Worm (Caenorhabditis elegans): ENCODE measurements around the gene srv-27.

The srv-27 gene

ce11 chrIV:6336748-6337147 lies 38.6 kb upstream of the srv-27 start (continued):
- TF ChIP-seq ceh-44 (GFP tag; IDR thresholded peaks at IDR 0.05): no peak
- no peak for TF ChIP-seq attf-4 (tag; optimal IDR thresholded peaks at IDR 0.05)
- TF ChIP-seq zag-1 (tag; optimal IDR thresholded peaks at IDR 0.05): no peak

- TF ChIP-seq zfp-3 (GFP tag; conservative IDR thresholded peaks at IDR 0.05) (no peak), pha-4 (GFP tag; IDR thresholded peaks at IDR 0.05) (no peak), pha-4 (tag; optimal IDR thresholded peaks at IDR 0.05) (peak; percentile 24), zip-2 (tag; optimal IDR thresholded peaks at IDR 0.05) (no peak), spr-3 (GFP tag; optimal IDR thresholded peaks at IDR 0.05) (no peak), ces-1 (GFP tag; optimal IDR thresholded peaks at IDR 0.05) (no peak), F49E8.2 (tag; optimal IDR thresholded peaks at IDR 0.05; ENCODE audit: borderline replicate concordance) (no peak), daf-19 (GFP tag; conservative IDR thresholded peaks at IDR 0.05) (no peak), duxl-1 (tag; optimal IDR thresholded peaks at IDR 0.05; ENCODE audit: poor library complexity) (no peak), nhr-102 (tag; optimal IDR thresholded peaks at IDR 0.05) (no peak), mdl-1 (tag; optimal IDR thresholded peaks at IDR 0.05) (peak in 1 of 2 experiments; percentile 12), unc-62 (GFP tag; optimal IDR thresholded peaks at IDR 0.05 in 1 of 2) (peak in 1 of 2 experiments; percentile 43), unc-62 (tag; optimal IDR thresholded peaks at IDR 0.05) (no peak), nhr-25 (tag; optimal IDR thresholded peaks at IDR 0.05; ENCODE audit: borderline replicate concordance, insufficient read depth) (no peak), dpl-1 (GFP tag; optimal IDR thresholded peaks at IDR 0.05) (no peak), ceh-28 (tag; optimal IDR thresholded peaks at IDR 0.05) (no peak), nhr-237 (tag; optimal IDR thresholded peaks at IDR 0.05) (no peak)
These were observed 37.8 kb upstream of the srv-27 start, which contains the start of gene mif-4 for ce11 chrIV:6335908-6336307. Gene mif-4 (minus strand): TSS chrIV:6335994.

- TF ChIP-seq ztf-11 (tag; optimal IDR thresholded peaks at IDR 0.05) (no peak), mdt-29 (GFP tag; IDR thresholded peaks at IDR 0.05) (no peak), R02D3.7 (tag; optimal IDR thresholded peaks at IDR 0.05) (no peak), lin-38 (GFP tag; IDR thresholded peaks at IDR 0.05) (no peak; the same call in 1 of the 2 replicates), dmd-9 (GFP tag; IDR thresholded peaks at IDR 0.05) (no peak), pha-4 (GFP tag; IDR thresholded peaks at IDR 0.05) (no peak), pha-4 (tag; optimal IDR thresholded peaks at IDR 0.05) (no peak), F37D6.2 (tag; optimal IDR thresholded peaks at IDR 0.05) (no peak), daf-16 (GFP tag; optimal IDR thresholded peaks at IDR 0.05) (no peak), daf-16 (tag; optimal IDR thresholded peaks at IDR 0.05) (no peak), ces-1 (GFP tag; optimal IDR thresholded peaks at IDR 0.05) (no peak), Y48G9A.11 (GFP tag; IDR thresholded peaks at IDR 0.05) (no peak), rbr-2 (tag; optimal IDR thresholded peaks at IDR 0.05) (no peak)
These were observed 35.8 kb upstream of the srv-27 start, which contains the start of gene blos-2 for ce11 chrIV:6333915-6334314. Gene blos-2 (plus strand): TSS chrIV:6334215.

ce11 chrIV:6330790-6331189 lies 32.6 kb upstream of the srv-27 start:
- TF ChIP-seq F37D6.2 (tag; optimal IDR thresholded peaks at IDR 0.05) (no peak), dmd-6 (GFP tag; IDR thresholded peaks at IDR 0.05) (peak; percentile 81), daf-16 (GFP tag; optimal IDR thresholded peaks at IDR 0.05) (no peak), daf-16 (tag; optimal IDR thresholded peaks at IDR 0.05) (peak; percentile 64), mxl-3 (GFP tag; optimal IDR thresholded peaks at IDR 0.05) (peak; percentile 47), dve-1 (tag; optimal IDR thresholded peaks at IDR 0.05; ENCODE audit: insufficient read depth) (peak; percentile 55), nhr-28 (tag; optimal IDR thresholded peaks at IDR 0.05) (peak; percentile 70), Y48G9A.11 (GFP tag; IDR thresholded peaks at IDR 0.05) (no peak), fos-1 (tag; optimal IDR thresholded peaks at IDR 0.05) (no peak), nhr-41 (GFP tag; IDR thresholded peaks at IDR 0.05) (no peak), dmd-9 (GFP tag; IDR thresholded peaks at IDR 0.05) (no peak), hif-1 (tag; optimal IDR thresholded peaks at IDR 0.05) (no peak), mes-2 (tag; optimal IDR thresholded peaks at IDR 0.05; ENCODE audit: poor library complexity, severe bottlenecking) (peak; percentile 7), daf-12 (tag; optimal IDR thresholded peaks at IDR 0.05) (no peak), ceh-20 (GFP tag; IDR thresholded peaks at IDR 0.05) (peak; percentile 69; the same call in 1 of the 2 replicates), T20F7.1 (GFP tag; optimal IDR thresholded peaks at IDR 0.05) (peak; percentile 33), aly-2 (tag; optimal IDR thresholded peaks at IDR 0.05) (no peak), php-3 (GFP tag; IDR thresholded peaks at IDR 0.05) (peak; percentile 78), pha-4 (GFP tag; IDR thresholded peaks at IDR 0.05) (no peak), pha-4 (tag; optimal IDR thresholded peaks at IDR 0.05) (no peak), F26F4.8 (GFP tag; conservative IDR thresholded peaks at IDR 0.05) (no peak), lin-13 (GFP tag; optimal IDR thresholded peaks at IDR 0.05) (peak; percentile 40), gei-8 (GFP tag; optimal IDR thresholded peaks at IDR 0.05) (no peak), duxl-1 (tag; optimal IDR thresholded peaks at IDR 0.05; ENCODE audit: poor library complexity) (no peak)

All from whole organism, L4 larva.